Fruit fly (Drosophila melanogaster) whole organism, embryonic: Measurements from ENCODE around the gene CG43137.

Experiments used
- CG11456 ChIP-seq: fragments of 200-800 bp; sonication (Bioruptor generic); IDR thresholded peaks from 3 replicates; pipeline ENCODE4 v1.3.6; 2022; ENCODE audit warnings: missing biosample characterization, missing genetic modification characterization
- CG11560 ChIP-seq: fragments of 200-800 bp; sonication (Bioruptor generic); IDR thresholded peaks from 3 replicates; pipeline ENCODE4 v1.3.6; 2022; ENCODE audit warnings: missing biosample characterization, missing genetic modification characterization
- CG12942 ChIP-seq: fragments of 200-800 bp; sonication (Bioruptor generic); optimal IDR thresholded peaks from 3 replicates; lab custom pipeline; 2016; ENCODE audit warnings: missing biosample characterization, missing genetic modification characterization
- CG15514 ChIP-seq: fragments of 200-800 bp; sonication (Bioruptor generic); optimal IDR thresholded peaks from 3 replicates; lab custom pipeline; 2017; ENCODE audit warnings: missing biosample characterization, missing genetic modification characterization, mild to moderate bottlenecking, moderate library complexity, missing genetic modification reagents
- CG15696 ChIP-seq: fragments of 200-800 bp; sonication (Bioruptor generic); optimal IDR thresholded peaks from 2 replicates; lab custom pipeline; 2019; ENCODE audit warnings: missing biosample characterization, mild to moderate bottlenecking, missing genetic modification characterization, moderate library complexity
- CG16779 ChIP-seq: fragments of 200-800 bp; sonication (Bioruptor generic); IDR thresholded peaks from 2 replicates; pipeline ENCODE4 v1.3.6; 2022; ENCODE audit warnings: missing biosample characterization, missing genetic modification characterization
- CG17829 ChIP-seq: fragments of 200-800 bp; optimal IDR thresholded peaks from 2 replicates; lab custom pipeline; 2019; ENCODE audit warnings: missing biosample characterization, mild to moderate bottlenecking, missing genetic modification characterization, moderate library complexity
- CG34224 ChIP-seq: fragments of 200-800 bp; sonication (Bioruptor generic); IDR thresholded peaks from 3 replicates; pipeline ENCODE4 v1.3.6; 2022; ENCODE audit warnings: missing biosample characterization, missing genetic modification characterization; ENCODE audit not compliant: partially characterized antibody
- CG4282 ChIP-seq: fragments of 200-800 bp; sonication (Bioruptor generic); optimal IDR thresholded peaks from 2 replicates; lab custom pipeline; 2016; ENCODE audit warnings: missing biosample characterization, missing genetic modification characterization
- CG4424 ChIP-seq: fragments of 200-800 bp; sonication (Bioruptor generic); optimal IDR thresholded peaks from 3 replicates; lab custom pipeline; 2016; ENCODE audit warnings: missing biosample characterization, missing genetic modification characterization
- CG6765 ChIP-seq: fragments of 200-800 bp; sonication (Bioruptor generic); optimal IDR thresholded peaks from 3 replicates; lab custom pipeline; 2017; ENCODE audit warnings: missing biosample characterization, mild to moderate bottlenecking, missing genetic modification characterization
- CG7556 ChIP-seq: fragments of 200-800 bp; sonication (Bioruptor generic); optimal IDR thresholded peaks from 2 replicates; lab custom pipeline; 2017; ENCODE audit warnings: missing biosample characterization, mild to moderate bottlenecking, missing genetic modification characterization
- CG8089 ChIP-seq: fragments of 200-800 bp; sonication (Bioruptor generic); optimal IDR thresholded peaks from 3 replicates; lab custom pipeline; 2016; ENCODE audit warnings: missing biosample characterization, missing genetic modification characterization
- CG9437 ChIP-seq: fragments of 200-800 bp; sonication (Bioruptor generic); optimal IDR thresholded peaks from 2 replicates; lab custom pipeline; 2018; ENCODE audit warnings: missing biosample characterization, mild to moderate bottlenecking, missing genetic modification characterization
- CTCF ChIP-seq: fragments of 200-800 bp; sonication (Bioruptor generic); optimal IDR thresholded peaks from 2 replicates; lab custom pipeline; 2017; ENCODE audit warnings: missing biosample characterization, mild to moderate bottlenecking, missing genetic modification characterization, moderate library complexity
- CoRest ChIP-seq: fragments of 200-800 bp; sonication (Bioruptor generic); optimal IDR thresholded peaks from 3 replicates; lab custom pipeline; 2018; ENCODE audit warnings: missing biosample characterization, mild to moderate bottlenecking, missing genetic modification characterization, moderate library complexity
- Dek ChIP-seq: fragments of 200-800 bp; sonication (Bioruptor generic); optimal IDR thresholded peaks from 3 replicates; lab custom pipeline; 2019; ENCODE audit warnings: missing biosample characterization, mild to moderate bottlenecking, missing genetic modification characterization, moderate library complexity
- Dip3 ChIP-seq: fragments of 200-800 bp; sonication (Bioruptor generic); optimal IDR thresholded peaks from 3 replicates; lab custom pipeline; 2016; ENCODE audit warnings: missing biosample characterization, missing genetic modification characterization
- Dref ChIP-seq: fragments of 200-800 bp; sonication (Bioruptor generic); IDR thresholded peaks from 2 replicates; pipeline ENCODE4 v1.3.6; 2022; ENCODE audit warnings: missing biosample characterization, missing genetic modification characterization
- Fer3 ChIP-seq: fragments of 200-800 bp; sonication (Bioruptor generic); optimal IDR thresholded peaks from 2 replicates; lab custom pipeline; 2018; ENCODE audit warnings: missing biosample characterization, mild to moderate bottlenecking, missing genetic modification characterization, moderate library complexity
- Gug ChIP-seq: fragments of 200-800 bp; sonication (Bioruptor generic); IDR thresholded peaks from 4 replicates; pipeline ENCODE4 v1.3.6; 2022; ENCODE audit warnings: missing biosample characterization, missing genetic modification characterization
- H2.0 ChIP-seq: fragments of 200-800 bp; sonication (Bioruptor generic); IDR thresholded peaks from 2 replicates; pipeline ENCODE4 v1.3.6; 2022; ENCODE audit warnings: missing biosample characterization, missing genetic modification characterization
- Hr78 ChIP-seq, 2 experiments: fragments of 200-800 bp in 1 of 2; fragments of >200 bp in 1 of 2; sonication (Bioruptor generic) in 1 of 2; optimal IDR thresholded peaks; 2 replicates each; lab custom pipeline; 2017 to 2019; ENCODE audit warnings: missing biosample characterization in 2 of 2, missing genetic modification characterization in 2 of 2, mild to moderate bottlenecking in 1 of 2, moderate library complexity in 1 of 2
- Neu2 ChIP-seq: fragments of 200-800 bp; sonication (Bioruptor generic); optimal IDR thresholded peaks from 3 replicates; lab custom pipeline; 2016; ENCODE audit warnings: missing biosample characterization, missing genetic modification characterization, borderline replicate concordance
- Trl ChIP-seq, 3 experiments: fragments of >200 bp in 2 of 3; fragments of 200-800 bp in 1 of 3; sonication (Bioruptor generic) in 1 of 3; optimal IDR thresholded peaks; 2 replicates in 1 of 3; 3 replicates in 2 of 3; lab custom pipeline; 2016 to 2017; ENCODE audit warnings: missing biosample characterization in 1 of 3, missing genetic modification characterization in 1 of 3
- YL-1 ChIP-seq: fragments of 200-800 bp; sonication (Bioruptor generic); optimal IDR thresholded peaks from 3 replicates; lab custom pipeline; 2017; ENCODE audit warnings: missing biosample characterization, mild to moderate bottlenecking, missing genetic modification characterization
- ap ChIP-seq: fragments of 200-800 bp; sonication (Bioruptor generic); IDR thresholded peaks from 2 replicates; pipeline ENCODE4 v1.3.6; 2022; ENCODE audit warnings: missing biosample characterization, missing genetic modification characterization
- ase ChIP-seq: fragments of 200-800 bp; sonication (Bioruptor generic); IDR thresholded peaks from 3 replicates; pipeline ENCODE4 v1.3.6; 2022; ENCODE audit warnings: missing biosample characterization, missing genetic modification characterization
- bcd ChIP-seq: fragments of 200-800 bp; sonication (Bioruptor generic); optimal IDR thresholded peaks from 2 replicates; lab custom pipeline; 2017; ENCODE audit warnings: missing biosample characterization, mild to moderate bottlenecking, missing genetic modification characterization
- cad ChIP-seq: fragments of >200 bp; optimal IDR thresholded peaks from 2 replicates; lab custom pipeline; 2017; ENCODE audit warnings: missing biosample characterization, missing genetic modification characterization
- caup ChIP-seq: fragments of 200-800 bp; sonication (Bioruptor generic); optimal IDR thresholded peaks from 3 replicates; lab custom pipeline; 2017; ENCODE audit warnings: missing biosample characterization, mild to moderate bottlenecking, missing genetic modification characterization, moderate library complexity; ENCODE audit not compliant: severe bottlenecking
- chn ChIP-seq: fragments of 200-800 bp; sonication (Bioruptor generic); optimal IDR thresholded peaks from 2 replicates; lab custom pipeline; 2016; ENCODE audit warnings: missing biosample characterization, missing genetic modification characterization
- corto ChIP-seq: fragments of 200-800 bp; sonication (Bioruptor generic); optimal IDR thresholded peaks from 2 replicates; lab custom pipeline; 2016; ENCODE audit warnings: missing biosample characterization, mild to moderate bottlenecking, missing genetic modification characterization, moderate library complexity
- disco-r ChIP-seq: fragments of 200-800 bp; sonication (Bioruptor generic); optimal IDR thresholded peaks from 2 replicates; lab custom pipeline; 2016; ENCODE audit warnings: missing biosample characterization, missing genetic modification characterization
- emc ChIP-seq: fragments of 200-800 bp; sonication (Bioruptor generic); optimal IDR thresholded peaks from 2 replicates; lab custom pipeline; 2016; ENCODE audit warnings: missing biosample characterization, missing genetic modification characterization
- fd64A ChIP-seq: fragments of 200-800 bp; sonication (Bioruptor generic); optimal IDR thresholded peaks from 3 replicates; lab custom pipeline; 2018; ENCODE audit warnings: missing biosample characterization, mild to moderate bottlenecking, missing genetic modification characterization
- hb ChIP-seq: fragments of 200-800 bp; sonication (Bioruptor generic); IDR thresholded peaks from 3 replicates; pipeline ENCODE4 v1.3.6; 2022; ENCODE audit warnings: missing biosample characterization, missing genetic modification characterization; ENCODE audit not compliant: partially characterized antibody
- kni ChIP-seq: fragments of 200-800 bp; sonication (Bioruptor generic); optimal IDR thresholded peaks from 3 replicates; lab custom pipeline; 2017; ENCODE audit warnings: mild to moderate bottlenecking, missing biosample characterization, missing genetic modification reagents, missing genetic modification characterization
- onecut ChIP-seq: fragments of 200-800 bp; sonication (Bioruptor generic); IDR thresholded peaks from 2 replicates; pipeline ENCODE4 v1.3.6; 2022; ENCODE audit warnings: missing biosample characterization, missing genetic modification characterization
- peb ChIP-seq: fragments of 200-800 bp; sonication (Bioruptor generic); IDR thresholded peaks from 2 replicates; pipeline ENCODE4 v1.3.6; 2022; ENCODE audit warnings: missing biosample characterization, missing genetic modification characterization
- pho ChIP-seq: fragments of 200-800 bp; sonication (Bioruptor generic); optimal IDR thresholded peaks from 2 replicates; lab custom pipeline; 2016; ENCODE audit warnings: missing biosample characterization, missing genetic modification characterization
- pros ChIP-seq: fragments of 200-800 bp; sonication (Bioruptor generic); optimal IDR thresholded peaks from 3 replicates; lab custom pipeline; 2019; ENCODE audit warnings: missing biosample characterization, mild to moderate bottlenecking, missing genetic modification characterization, moderate library complexity
- psq ChIP-seq: fragments of 200-800 bp; sonication (Bioruptor generic); optimal IDR thresholded peaks from 2 replicates; lab custom pipeline; 2017; ENCODE audit warnings: missing biosample characterization, missing genetic modification characterization
- repo ChIP-seq: fragments of 200-800 bp; sonication (Bioruptor generic); optimal IDR thresholded peaks from 2 replicates; lab custom pipeline; 2016; ENCODE audit warnings: missing biosample characterization, missing genetic modification characterization
- row ChIP-seq: fragments of 200-800 bp; sonication (Bioruptor generic); IDR thresholded peaks from 3 replicates; pipeline ENCODE4 v1.3.6; 2022; ENCODE audit warnings: missing biosample characterization, missing genetic modification characterization
- run ChIP-seq: fragments of 200-800 bp; sonication (Bioruptor generic); optimal IDR thresholded peaks from 3 replicates; lab custom pipeline; 2018; ENCODE audit warnings: missing biosample characterization, mild to moderate bottlenecking, missing genetic modification characterization
- tgo ChIP-seq: fragments of 200-800 bp; sonication (Bioruptor generic); IDR thresholded peaks from 3 replicates; pipeline ENCODE4 v1.3.6; 2022; ENCODE audit warnings: missing biosample characterization, missing genetic modification characterization
- unc-4 ChIP-seq: fragments of 200-800 bp; sonication (Bioruptor generic); IDR thresholded peaks from 2 replicates; pipeline ENCODE4 v1.3.6; 2022; ENCODE audit warnings: missing biosample characterization, missing genetic modification characterization; ENCODE audit not compliant: partially characterized antibody
- wdn ChIP-seq: fragments of 200-800 bp; sonication (Bioruptor generic); IDR thresholded peaks from 2 replicates; pipeline ENCODE4 v1.3.6; 2022; ENCODE audit warnings: missing biosample characterization, missing genetic modification characterization
- wor ChIP-seq: fragments of 200-800 bp; sonication (Bioruptor generic); IDR thresholded peaks from 2 replicates; pipeline ENCODE4 v1.3.6; 2022; ENCODE audit warnings: missing biosample characterization, missing genetic modification characterization
- zen ChIP-seq: fragments of 200-800 bp; sonication (Bioruptor generic); optimal IDR thresholded peaks from 3 replicates; lab custom pipeline; 2018; ENCODE audit warnings: missing biosample characterization, mild to moderate bottlenecking, missing genetic modification characterization, moderate library complexity

Gene CG43137

dm6 chrX:5883394-5883793 is 18.4 kb upstream of the CG43137 start (continued):
- no peak for TF ChIP-seq CG7556
- TF ChIP-seq CG16779 (GFP tag; lab: Robert Waterston, UW) = peak; percentile 45; the same call in 1 of the 2 replicates
- no peak for TF ChIP-seq fd64A (GFP tag; lab: Kevin White, UChicago)
- no peak for TF ChIP-seq wdn
- TF ChIP-seq onecut = peak; percentile 30; the same call in 1 of the 2 replicates
- no peak for TF ChIP-seq disco-r (GFP tag; lab: Kevin White, UChicago)
- no peak for TF ChIP-seq cad
- TF ChIP-seq ase (GFP tag; lab: Robert Waterston, UW) = no peak
- TF ChIP-seq wor (GFP tag; lab: Robert Waterston, UW) = no peak
- no peak for TF ChIP-seq YL-1 (GFP tag; lab: Kevin White, UChicago)
- peak; percentile 60 for TF ChIP-seq CG17829 (tag; lab: Kevin White, UChicago)
- no peak for TF ChIP-seq CG6765 (GFP tag; lab: Kevin White, UChicago)
- TF ChIP-seq zen (tag; lab: Kevin White, UChicago) = peak; percentile 65
- TF ChIP-seq pros = no peak
- TF ChIP-seq pho = no peak
- no peak for TF ChIP-seq Hr78 (GFP tag; optimal IDR thresholded peaks at IDR 0.05; lab: Kevin White, UChicago)
- TF ChIP-seq peb (GFP tag; lab: Robert Waterston, UW) = no peak
- TF ChIP-seq tgo (GFP tag; lab: Robert Waterston, UW) = no peak
- TF ChIP-seq CG34224 (GFP tag; lab: Robert Waterston, UW) = no peak
- TF ChIP-seq ap (GFP tag; lab: Robert Waterston, UW) = no peak
- no peak for TF ChIP-seq Trl (optimal IDR thresholded peaks at IDR 0.05; lab: Kevin White, UChicago)
- peak; percentile 43 for TF ChIP-seq Trl (GFP tag; optimal IDR thresholded peaks at IDR 0.05; lab: Kevin White, UChicago)
- no peak for TF ChIP-seq caup (GFP tag; lab: Kevin White, UChicago)
- no peak for TF ChIP-seq CG4282
- no peak for TF ChIP-seq CG9437
- no peak for TF ChIP-seq Dek (tag; lab: Kevin White, UChicago)
- no peak for TF ChIP-seq hb (GFP tag; lab: Robert Waterston, UW)
- TF ChIP-seq H2.0 (GFP tag; lab: Robert Waterston, UW) = no peak
- TF ChIP-seq emc (GFP tag; lab: Kevin White, UChicago) = no peak
- TF ChIP-seq unc-4 (GFP tag; lab: Robert Waterston, UW) = no peak
- TF ChIP-seq Dip3 (GFP tag; lab: Kevin White, UChicago) = peak; percentile 21
- no peak for TF ChIP-seq corto (GFP tag; lab: Kevin White, UChicago)
- peak; percentile 8 for TF ChIP-seq CG4424 (GFP tag; lab: Kevin White, UChicago)
- peak; percentile 82 for TF ChIP-seq CG11456 (GFP tag; lab: Robert Waterston, UW)
- TF ChIP-seq CG11560 (tag; lab: Robert Waterston, UW) = no peak
- TF ChIP-seq CG15696 (tag; lab: Kevin White, UChicago) = peak; percentile 42
- peak; percentile 59 for TF ChIP-seq CoRest
- no peak for TF ChIP-seq run (tag; lab: Kevin White, UChicago)
- peak; percentile 10 for TF ChIP-seq repo (GFP tag; lab: Kevin White, UChicago)
- TF ChIP-seq chn (GFP tag; lab: Kevin White, UChicago) = peak; percentile 9
- peak; percentile 39; the same call in 1 of the 2 replicates for TF ChIP-seq Dref (GFP tag; lab: Robert Waterston, UW)
- peak; percentile 7 for TF ChIP-seq bcd
- peak; percentile 29; the same call in 1 of the 4 replicates for TF ChIP-seq Gug (GFP tag; lab: Robert Waterston, UW)
- TF ChIP-seq psq (GFP tag; lab: Kevin White, UChicago) = no peak
- peak; percentile 64 for TF ChIP-seq CG15514 (GFP tag; lab: Kevin White, UChicago)
- peak; percentile 11 for TF ChIP-seq CG8089 (GFP tag; lab: Kevin White, UChicago)
- TF ChIP-seq CTCF (GFP tag; lab: Kevin White, UChicago) = peak; percentile 99
- no peak for TF ChIP-seq Neu2 (GFP tag; lab: Kevin White, UChicago)
- TF ChIP-seq kni (GFP tag; lab: Kevin White, UChicago) = no peak
- TF ChIP-seq Fer3 (tag; lab: Kevin White, UChicago) = peak; percentile 15
- no peak for TF ChIP-seq CG12942 (GFP tag; lab: Kevin White, UChicago)
- no peak for TF ChIP-seq row
